Worm (Caenorhabditis elegans): ENCODE measurements around the gene srz-64.
A peak's percentile ranks its signal among the peaks of the same experiment; 100 is the strongest.

Gene srz-64

DNA sequence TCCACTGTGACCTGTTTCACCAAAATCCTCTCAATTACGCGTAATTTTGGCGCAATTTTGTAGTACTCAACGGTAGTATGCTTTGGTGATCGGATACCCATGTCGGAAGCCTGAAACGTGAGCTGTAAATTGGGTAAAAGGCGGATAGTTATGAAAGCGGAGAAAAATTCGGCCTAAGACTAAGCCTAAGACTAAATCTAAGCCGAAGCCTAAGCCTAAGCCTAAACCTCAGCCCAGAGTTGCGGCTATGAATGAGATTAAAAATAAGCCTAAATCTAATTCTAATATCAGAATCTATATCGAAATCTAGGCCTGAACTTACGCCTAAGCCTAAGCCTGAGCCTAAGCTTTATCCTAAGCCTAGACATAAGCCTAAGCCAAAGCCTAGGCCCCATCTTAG is 40.8 kb downstream of the srz-64 start, which contains the start of gene lin-42:
lin-42 (minus strand) TSS at position 101 of the 400 bp plus-strand sequence.
- no peak for TF ChIP-seq mls-2 (tag; optimal IDR thresholded peaks at IDR 0.05)
- no peak for TF ChIP-seq ceh-83 (GFP tag; optimal IDR thresholded peaks at IDR 0.05)
- TF ChIP-seq blmp-1 (tag; optimal IDR thresholded peaks at IDR 0.05) = no peak
- TF ChIP-seq nhr-76 (tag; optimal IDR thresholded peaks at IDR 0.05) = no peak
- TF ChIP-seq mab-5 (tag; optimal IDR thresholded peaks at IDR 0.05) = no peak
- TF ChIP-seq tbx-8 (GFP tag; optimal IDR thresholded peaks at IDR 0.05) = no peak

DNA sequence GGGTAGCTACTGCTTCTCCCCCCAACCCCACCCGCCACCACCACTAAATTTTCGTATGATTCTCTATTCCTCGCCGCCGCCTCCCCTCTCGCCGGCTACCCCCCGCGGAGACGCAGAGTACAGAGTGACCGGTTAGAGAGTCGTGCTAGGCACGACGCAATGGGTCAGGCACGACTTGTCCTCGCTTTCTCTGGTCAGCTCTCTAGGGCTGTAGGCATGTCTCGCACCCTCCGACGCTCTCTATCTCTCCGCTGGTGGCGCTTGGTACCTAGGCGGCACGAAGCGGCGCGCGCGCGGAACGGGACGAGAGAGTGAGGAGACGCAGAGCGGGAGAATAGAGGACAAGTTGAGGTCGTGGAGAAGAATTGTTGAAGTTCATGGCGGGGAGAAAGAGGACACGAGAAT is 46.2 kb downstream of the srz-64 start:
- TF ChIP-seq mep-1 (tag; optimal IDR thresholded peaks at IDR 0.05) = peak; percentile 62
- no peak for TF ChIP-seq bed-3 (GFP tag; optimal IDR thresholded peaks at IDR 0.05)
- TF ChIP-seq flh-1 (GFP tag; optimal IDR thresholded peaks at IDR 0.05) = no peak
- TF ChIP-seq unc-62 (GFP tag; optimal IDR thresholded peaks at IDR 0.05) = peak; percentile 83
- TF ChIP-seq nhr-28 (tag; optimal IDR thresholded peaks at IDR 0.05) = no peak
- TF ChIP-seq mls-2 (tag; optimal IDR thresholded peaks at IDR 0.05) = peak; percentile 84
- TF ChIP-seq ces-1 (GFP tag; optimal IDR thresholded peaks at IDR 0.05) = peak; percentile 55
- TF ChIP-seq elt-1 (tag; optimal IDR thresholded peaks at IDR 0.05; ENCODE audit: borderline replicate concordance, insufficient read depth) = peak; percentile 62
- peak; percentile 98 for TF ChIP-seq nhr-2 (tag; optimal IDR thresholded peaks at IDR 0.05)
- TF ChIP-seq ham-2 (GFP tag; optimal IDR thresholded peaks at IDR 0.05) = peak; percentile 100
- peak; percentile 57 for TF ChIP-seq ceh-83 (GFP tag; optimal IDR thresholded peaks at IDR 0.05)
- TF ChIP-seq nhr-237 (tag; optimal IDR thresholded peaks at IDR 0.05) = peak; percentile 79
- no peak for TF ChIP-seq zip-8 (tag; optimal IDR thresholded peaks at IDR 0.05)
- TF ChIP-seq snpc-4 (tag; optimal IDR thresholded peaks at IDR 0.05) = no peak
- peak; percentile 83 for TF ChIP-seq sptf-1 (tag; optimal IDR thresholded peaks at IDR 0.05)
- peak; percentile 34 for TF ChIP-seq cnd-1 (tag; optimal IDR thresholded peaks at IDR 0.05)
- no peak for TF ChIP-seq nhr-76 (tag; optimal IDR thresholded peaks at IDR 0.05)
- no peak for TF ChIP-seq sem-2 (GFP tag; optimal IDR thresholded peaks at IDR 0.05)
- TF ChIP-seq unc-39 (tag; optimal IDR thresholded peaks at IDR 0.05) = peak; percentile 13
- no peak for TF ChIP-seq mab-5 (tag; optimal IDR thresholded peaks at IDR 0.05)
- peak; percentile 40 for TF ChIP-seq lin-13 (tag; optimal IDR thresholded peaks at IDR 0.05)
- TF ChIP-seq pha-4 (tag; optimal IDR thresholded peaks at IDR 0.05) = peak; percentile 81
- TF ChIP-seq ztf-11 (tag; optimal IDR thresholded peaks at IDR 0.05) = peak; percentile 87
- TF ChIP-seq lin-32 (GFP tag; optimal IDR thresholded peaks at IDR 0.05) = no peak
- TF ChIP-seq drap-1 (GFP tag; optimal IDR thresholded peaks at IDR 0.05) = peak; percentile 74
- TF ChIP-seq tbx-8 (GFP tag; optimal IDR thresholded peaks at IDR 0.05) = no peak
- TF ChIP-seq blmp-1 (tag; optimal IDR thresholded peaks at IDR 0.05) = no peak
- TF ChIP-seq nhr-12 (tag; optimal IDR thresholded peaks at IDR 0.05) = no peak
- peak; percentile 88 for TF ChIP-seq unc-120 (tag; optimal IDR thresholded peaks at IDR 0.05; ENCODE audit: poor library complexity, severe bottlenecking)
- peak; percentile 36 for TF ChIP-seq lsy-2 (tag; optimal IDR thresholded peaks at IDR 0.05)
- peak; percentile 37 for TF ChIP-seq elt-3 (tag; optimal IDR thresholded peaks at IDR 0.05)
- TF ChIP-seq hlh-1 (tag; optimal IDR thresholded peaks at IDR 0.05) = peak; percentile 62
- TF ChIP-seq M03D4.4 (tag; optimal IDR thresholded peaks at IDR 0.05) = peak; percentile 35
- no peak for TF ChIP-seq ceh-43 (GFP tag; optimal IDR thresholded peaks at IDR 0.05)
- TF ChIP-seq ceh-39 (tag; optimal IDR thresholded peaks at IDR 0.05) = no peak

- TF ChIP-seq unc-62 (GFP tag; optimal IDR thresholded peaks at IDR 0.05) (no peak), pha-4 (tag; optimal IDR thresholded peaks at IDR 0.05) (peak; percentile 7), hlh-1 (tag; optimal IDR thresholded peaks at IDR 0.05) (no peak), blmp-1 (tag; optimal IDR thresholded peaks at IDR 0.05) (no peak), bed-3 (GFP tag; optimal IDR thresholded peaks at IDR 0.05) (no peak), sem-2 (GFP tag; optimal IDR thresholded peaks at IDR 0.05) (no peak)
These were observed 47.3 kb downstream of the srz-64 start for ce11 chrII:1245783-1246182.

ce11 chrII:1244420-1244959 is 48.6 kb downstream of the srz-64 start:
- TF ChIP-seq sptf-1 (tag; optimal IDR thresholded peaks at IDR 0.05) = peak; percentile 20
- TF ChIP-seq bed-3 (GFP tag; optimal IDR thresholded peaks at IDR 0.05) = no peak
- TF ChIP-seq blmp-1 (tag; optimal IDR thresholded peaks at IDR 0.05) = peak; percentile 26
- TF ChIP-seq elt-1 (tag; optimal IDR thresholded peaks at IDR 0.05; ENCODE audit: borderline replicate concordance, insufficient read depth) = peak; percentile 9
